Worm (Caenorhabditis elegans) whole organism, young adult: ENCODE results near the gene C45B2.2.
A peak's percentile ranks its signal among the peaks of the same experiment; 100 is the strongest.

Experiments
- ceh-79 ChIP-seq: sonication (generic microtip); optimal IDR thresholded peaks from 2 replicates; lab custom pipeline; 2017; ENCODE audit warnings: mild to moderate bottlenecking, missing genetic modification characterization, missing compliant biosample characterization
- egrh-3 ChIP-seq: fragments of 200-800 bp; sonication (Bioruptor generic); IDR thresholded peaks from 2 replicates; pipeline ENCODE4 v1.3.6; 2022; ENCODE audit warnings: missing genetic modification reagents, missing genetic modification characterization, missing compliant biosample characterization
- madf-3 ChIP-seq: fragments of 200-800 bp; sonication (Bioruptor generic); IDR thresholded peaks from 2 replicates; pipeline ENCODE4 v1.3.6; 2022; ENCODE audit warnings: missing genetic modification reagents, missing genetic modification characterization, missing compliant biosample characterization
- zfh-2 ChIP-seq: fragments of 200-800 bp; sonication (Bioruptor generic); conservative IDR thresholded peaks from 2 replicates; pipeline ENCODE4 v1.3.6; 2022; ENCODE audit warnings: missing genetic modification reagents, missing genetic modification characterization, missing compliant biosample characterization
- ztf-3 ChIP-seq: fragments of 200-800 bp; sonication (Bioruptor generic); optimal IDR thresholded peaks from 2 replicates; lab custom pipeline; 2018; ENCODE audit warnings: mild to moderate bottlenecking, missing genetic modification characterization, missing compliant biosample characterization

The C45B2.2 gene

DNA sequence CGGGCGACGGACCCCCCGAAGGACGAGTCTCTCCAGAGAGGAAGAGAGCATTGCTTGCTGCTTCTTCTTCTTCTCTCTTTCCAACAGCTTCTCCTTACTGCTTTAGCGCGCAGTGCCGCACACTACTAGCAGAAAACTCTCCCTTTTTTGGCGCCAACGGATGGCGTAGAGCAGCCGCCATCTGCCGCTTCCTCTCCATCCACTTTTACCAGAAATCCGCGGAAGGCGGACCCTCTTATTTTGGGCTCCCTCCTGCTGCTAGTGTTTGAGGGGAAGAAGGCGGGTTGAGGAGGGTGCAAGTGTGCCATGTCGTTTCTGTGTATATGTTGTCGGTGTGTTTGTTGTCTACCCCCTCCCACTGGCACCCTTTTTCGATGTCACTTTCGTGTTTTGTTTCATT is 49.9 kb downstream of the C45B2.2 start:
- TF ChIP-seq madf-3 (GFP tag; lab: Robert Waterston, UW) (0 out of 2 replicates have a peak, but pooled peaks have one; percentile 35), egrh-3 (peak; percentile 47), ceh-79 (tag; lab: Kevin White, UChicago) (no peak), ztf-3 (no peak), zfh-2 (peak; percentile 92)
